Worm (Caenorhabditis elegans): ENCODE results near the gene unc-8.

Gene unc-8

ce11 chrIV:7219398-7220087, 22.6 kb downstream of the unc-8 start, which contains the start of the genes glb-23 and R13A1.1:
TSS of gene glb-23 (minus strand) at chrIV:7219498.
TSS of gene R13A1.1 (plus strand) at chrIV:7220037.
- TF ChIP-seq unc-62 (GFP tag; optimal IDR thresholded peaks at IDR 0.05) = no peak

DNA sequence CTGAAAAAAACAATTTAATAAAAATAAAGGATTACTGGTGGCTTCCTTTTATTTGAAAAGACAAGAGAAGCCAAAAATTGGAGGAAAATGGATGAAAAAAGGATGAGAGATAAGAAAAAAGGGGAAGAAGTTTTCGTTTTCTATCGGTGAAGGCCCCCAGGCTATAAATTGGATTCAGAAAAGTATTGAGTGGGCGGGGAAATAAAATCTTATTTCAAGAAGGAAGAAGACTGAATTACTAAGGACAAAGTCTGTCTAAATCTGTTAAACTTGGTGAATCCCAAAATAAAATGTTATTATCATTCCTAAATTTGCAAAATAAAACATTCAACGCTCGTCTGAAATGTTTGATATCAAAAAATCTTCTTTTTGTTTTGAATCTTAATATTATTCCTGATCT, 25.1 kb downstream of the unc-8 start:
- no peak for TF ChIP-seq unc-62 (GFP tag; optimal IDR thresholded peaks at IDR 0.05)

DNA sequence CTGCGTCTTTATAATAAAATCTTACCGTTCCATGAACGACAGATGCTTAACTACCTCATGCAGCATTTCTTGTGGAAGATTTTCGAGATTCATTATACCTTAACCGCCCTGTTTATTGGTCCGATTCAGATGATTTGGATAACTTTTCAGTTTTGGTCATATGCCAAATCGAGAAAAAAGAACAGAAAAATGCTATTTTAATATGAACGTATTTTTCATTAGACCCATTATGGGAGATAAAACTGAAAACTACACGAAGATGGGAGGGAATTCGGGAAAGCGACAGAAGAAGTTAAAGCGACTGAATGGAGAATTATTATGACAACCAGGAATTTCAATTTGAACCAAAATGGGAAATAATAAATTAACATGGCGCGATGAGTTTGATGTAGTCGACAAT, 30.1 kb downstream of the unc-8 start, which contains the start of gene R13A1.10:
R13A1.10 (minus strand) TSS at position 101 of the 400 bp plus-strand sequence.
- TF ChIP-seq unc-62 (GFP tag; optimal IDR thresholded peaks at IDR 0.05) = no peak

DNA sequence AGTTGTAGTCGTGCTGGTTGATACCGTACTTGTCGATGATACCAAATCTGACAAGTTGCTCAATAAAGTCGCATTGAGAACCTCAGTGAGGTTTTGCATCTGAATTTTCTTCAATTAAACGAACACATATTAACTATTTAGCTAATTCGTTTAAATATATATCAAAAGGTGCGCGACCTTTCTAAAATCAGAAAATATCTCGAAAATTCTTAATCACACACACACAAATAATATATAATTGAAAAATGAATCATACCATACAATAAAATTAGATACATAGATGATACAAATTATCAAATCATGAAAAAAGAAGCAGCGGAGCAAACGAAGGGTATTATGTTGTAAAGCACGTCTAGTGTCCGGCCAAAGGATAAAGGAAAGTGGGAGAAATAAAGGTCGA, 31.3 kb downstream of the unc-8 start, which contains the start of gene D2024.5:
D2024.5 (minus strand) TSS at position 101 of the 400 bp plus-strand sequence.
- TF ChIP-seq unc-62 (GFP tag; optimal IDR thresholded peaks at IDR 0.05) = no peak

ce11 chrIV:7230198-7230597, 33.2 kb downstream of the unc-8 start, which contains the start of gene cap-1:
TSS of gene cap-1 (minus strand) at chrIV:7230223.
- no peak for TF ChIP-seq unc-62 (GFP tag; optimal IDR thresholded peaks at IDR 0.05)

ce11 chrIV:7230935-7231334, 34.0 kb downstream of the unc-8 start, which contains the start of gene D2024.4:
TSS of gene D2024.4 (plus strand) at chrIV:7231235.
- no peak for TF ChIP-seq unc-62 (GFP tag; optimal IDR thresholded peaks at IDR 0.05)

- TF ChIP-seq unc-62 (GFP tag; optimal IDR thresholded peaks at IDR 0.05) = no peak
These were observed 36.6 kb downstream of the unc-8 start for ce11 chrIV:7233566-7234014.

ce11 chrIV:7234623-7235022, 37.7 kb downstream of the unc-8 start:
- no peak for TF ChIP-seq unc-62 (GFP tag; optimal IDR thresholded peaks at IDR 0.05)

- TF ChIP-seq unc-62 (GFP tag; optimal IDR thresholded peaks at IDR 0.05) = no peak
These were observed 38.5 kb downstream of the unc-8 start for ce11 chrIV:7235382-7235917.

ce11 chrIV:7236248-7236772, 39.4 kb downstream of the unc-8 start:
- no peak for TF ChIP-seq unc-62 (GFP tag; optimal IDR thresholded peaks at IDR 0.05)

DNA sequence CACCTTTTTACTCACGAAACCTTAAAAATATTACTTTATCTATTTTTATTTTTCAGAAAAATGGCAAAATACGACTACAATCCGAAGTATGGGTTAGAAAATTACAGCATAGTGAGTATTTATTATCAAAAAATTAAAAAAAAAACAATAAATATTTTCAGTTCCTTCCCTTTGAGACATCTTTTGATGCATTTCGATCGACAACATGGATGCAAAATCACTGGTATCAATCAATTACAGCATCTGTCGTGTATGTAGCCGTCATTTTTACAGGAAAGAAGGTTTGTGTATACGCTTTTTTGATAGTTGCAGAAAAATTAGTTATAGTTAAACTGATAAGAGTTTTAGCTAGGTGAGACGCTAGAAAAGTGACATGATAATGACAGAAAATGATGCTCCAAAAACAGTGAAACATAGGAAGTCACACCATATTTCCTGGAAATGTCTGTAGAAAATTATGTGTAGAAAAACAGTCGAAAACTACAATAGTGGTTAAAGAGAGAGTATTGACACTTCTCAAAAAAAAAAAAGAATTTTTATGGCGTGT, 40.8 kb downstream of the unc-8 start, which contains the start of gene elo-3:
elo-3 (plus strand) TSS at position 51 of the 547 bp plus-strand sequence.
- TF ChIP-seq unc-62 (GFP tag; optimal IDR thresholded peaks at IDR 0.05) = no peak

DNA sequence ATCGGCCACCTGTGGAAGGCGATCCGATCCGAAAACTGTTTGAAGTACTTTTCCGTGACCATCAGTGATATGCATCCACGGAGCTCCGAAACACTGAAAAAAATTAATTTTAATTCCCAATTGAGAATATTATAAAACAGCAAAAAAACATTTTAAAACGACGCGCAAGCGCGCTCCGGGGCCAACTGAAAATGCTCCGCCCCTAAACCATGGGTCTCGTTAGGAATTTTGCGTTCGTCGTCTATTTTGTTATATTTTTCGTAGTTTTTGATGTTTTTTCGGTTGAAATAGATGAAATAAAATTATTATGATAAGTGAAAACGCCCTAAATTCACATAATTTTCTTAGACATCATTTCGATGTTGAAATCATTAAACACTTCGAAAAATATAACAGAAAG, 43.6 kb downstream of the unc-8 start:
- no peak for TF ChIP-seq unc-62 (GFP tag; optimal IDR thresholded peaks at IDR 0.05)

- TF ChIP-seq unc-62 (GFP tag; optimal IDR thresholded peaks at IDR 0.05) = no peak
These were observed 45.4 kb downstream of the unc-8 start, which contains the start of gene gstk-2 for ce11 chrIV:7242220-7242789. TSS of gene gstk-2 (minus strand) at chrIV:7242270.

ce11 chrIV:7243913-7244312, 47.0 kb downstream of the unc-8 start, which contains the start of gene afmd-1:
TSS of gene afmd-1 (plus strand) at chrIV:7244228.
- no peak for TF ChIP-seq unc-62 (GFP tag; optimal IDR thresholded peaks at IDR 0.05)

DNA sequence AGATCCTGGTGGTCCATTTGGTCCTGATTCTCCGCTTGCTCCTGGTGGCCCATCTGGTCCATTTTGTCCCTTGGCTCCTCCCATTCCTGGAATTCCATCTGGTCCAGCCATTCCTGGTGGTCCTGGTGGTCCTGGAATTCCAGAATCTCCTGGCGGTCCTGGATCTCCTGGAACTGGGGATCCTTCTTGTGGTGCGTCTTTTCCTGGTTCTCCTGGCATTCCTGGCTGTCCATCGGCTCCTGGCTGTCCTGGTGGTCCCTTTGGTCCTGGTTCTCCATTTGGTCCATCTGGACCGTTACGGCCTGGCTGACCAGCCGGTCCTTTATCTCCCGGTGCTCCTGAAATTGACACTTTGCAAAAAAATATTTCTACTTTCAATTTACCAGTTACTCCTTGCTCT, 48.6 kb downstream of the unc-8 start:
- TF ChIP-seq unc-62 (GFP tag; optimal IDR thresholded peaks at IDR 0.05) = no peak

ce11 chrIV:7246553-7246952, 49.6 kb downstream of the unc-8 start, which contains the start of gene col-114:
TSS of gene col-114 (minus strand) at chrIV:7246653.
- TF ChIP-seq unc-62 (GFP tag; optimal IDR thresholded peaks at IDR 0.05) = no peak
